Worm (Caenorhabditis elegans) whole organism, L4/young adult: ENCODE measurements around the gene F54D5.17.

ENCODE experiments used
- W03F9.2 ChIP-seq: fragments of 150-350 bp; optimal IDR thresholded peaks from 2 replicates; lab custom pipeline; 2014; ENCODE audit warnings: missing biosample characterization, missing genetic modification characterization
- dao-5 ChIP-seq: sonication (generic microtip); optimal IDR thresholded peaks from 2 replicates; lab custom pipeline; 2016; ENCODE audit warnings: missing genotype, missing genetic modification characterization, moderate library complexity, missing compliant biosample characterization
- him-1 ChIP-seq: sonication (generic microtip); optimal IDR thresholded peaks from 2 replicates; lab custom pipeline; 2016; ENCODE audit warnings: missing genotype, missing genetic modification reagents, missing genetic modification characterization, missing compliant biosample characterization

- no peak for TF ChIP-seq him-1
- TF ChIP-seq dao-5 (tag; lab: Kevin White, UChicago), result no peak
- TF ChIP-seq W03F9.2 (tag; lab: Kevin White, UChicago), result no peak
These were observed 46.1 kb upstream of the F54D5.17 start, which contains the start of gene npr-41 for ce11 chrII:11510373-11510772.
